Fruit fly (Drosophila melanogaster) whole organism, wandering third instar larva: Measurements from ENCODE around the gene Cmpk.

ENCODE experiments used
- Abd-B ChIP-seq: fragments of >200 bp; optimal IDR thresholded peaks from 2 replicates; lab custom pipeline; 2017; ENCODE audit warnings: missing biosample characterization, missing genetic modification characterization
- CG32264 ChIP-seq: fragments of 200-800 bp; sonication (Bioruptor generic); optimal IDR thresholded peaks from 2 replicates; lab custom pipeline; 2016; ENCODE audit warnings: missing biosample characterization, missing genetic modification characterization
- CG9705 ChIP-seq: fragments of 200-800 bp; sonication (Bioruptor generic); optimal IDR thresholded peaks from 2 replicates; lab custom pipeline; 2018; ENCODE audit warnings: missing biosample characterization, mild to moderate bottlenecking, missing genetic modification characterization
- CrebA ChIP-seq: fragments of 200-800 bp; sonication (Bioruptor generic); optimal IDR thresholded peaks from 2 replicates; lab custom pipeline; 2016; ENCODE audit warnings: missing biosample characterization, mild to moderate bottlenecking, missing genetic modification characterization, borderline replicate concordance
- Dfd ChIP-seq: fragments of >200 bp; optimal IDR thresholded peaks from 2 replicates; lab custom pipeline; 2017; ENCODE audit warnings: missing biosample characterization, missing genetic modification characterization
- Dif ChIP-seq: fragments of 200-275, 200-300 bp; sonication (Bioruptor generic); optimal IDR thresholded peaks from 2 replicates; lab custom pipeline; 2018; ENCODE audit warnings: missing biosample characterization, missing genetic modification characterization; ENCODE audit not compliant: partially characterized antibody
- GATAd ChIP-seq: sonication (Bioruptor generic); optimal IDR thresholded peaks from 2 replicates; lab custom pipeline; 2016; ENCODE audit warnings: missing biosample characterization, missing genetic modification characterization
- HLH106 ChIP-seq: fragments of 200-800 bp; optimal IDR thresholded peaks from 3 replicates; lab custom pipeline; 2019; ENCODE audit warnings: missing biosample characterization, mild to moderate bottlenecking, missing genetic modification characterization, moderate library complexity
- Hnf4 ChIP-seq: fragments of 200-800 bp; sonication (Bioruptor generic); optimal IDR thresholded peaks from 2 replicates; lab custom pipeline; 2016; ENCODE audit warnings: missing biosample characterization, mild to moderate bottlenecking, missing genetic modification characterization
- Hr83 ChIP-seq: fragments of 200-300 bp; sonication (Bioruptor generic); optimal IDR thresholded peaks from 2 replicates; lab custom pipeline; 2016; ENCODE audit warnings: missing biosample characterization, mild to moderate bottlenecking, missing genetic modification characterization, moderate library complexity; ENCODE audit not compliant: poor library complexity, severe bottlenecking
- Jra ChIP-seq: sonication (Bioruptor generic); optimal IDR thresholded peaks from 2 replicates; lab custom pipeline; 2016; ENCODE audit warnings: missing biosample characterization, missing genetic modification characterization
- Mio ChIP-seq: sonication (Bioruptor generic); optimal IDR thresholded peaks from 2 replicates; lab custom pipeline; 2016; ENCODE audit warnings: missing biosample characterization, missing genetic modification characterization
- Myc ChIP-seq: fragments of >200 bp; optimal IDR thresholded peaks from 2 replicates; lab custom pipeline; 2017
- OdsH ChIP-seq: fragments of 200-800 bp; sonication (Bioruptor generic); optimal IDR thresholded peaks from 2 replicates; lab custom pipeline; 2016; ENCODE audit warnings: missing biosample characterization, mild to moderate bottlenecking, missing genetic modification characterization
- Rel ChIP-seq, 2 experiments: fragments of 200-800 bp; sonication (Bioruptor generic) in 1 of 2; optimal IDR thresholded peaks; 2 replicates in 1 of 2; 3 replicates in 1 of 2; lab custom pipeline; 2016 to 2019; ENCODE audit warnings: mild to moderate bottlenecking in 2 of 2, missing biosample characterization in 2 of 2, missing genetic modification characterization in 2 of 2, moderate library complexity in 1 of 2
- Sp1 ChIP-seq: fragments of 200-800 bp; sonication (Bioruptor generic); optimal IDR thresholded peaks from 3 replicates; lab custom pipeline; 2019; ENCODE audit warnings: missing biosample characterization, mild to moderate bottlenecking, missing genetic modification characterization, moderate library complexity
- br ChIP-seq: fragments of 200-800 bp; sonication (Bioruptor generic); optimal IDR thresholded peaks from 2 replicates; lab custom pipeline; 2016; ENCODE audit warnings: missing biosample characterization, missing genetic modification characterization
- brk ChIP-seq: fragments of 200-800 bp; sonication (Bioruptor generic); optimal IDR thresholded peaks from 2 replicates; lab custom pipeline; 2016; ENCODE audit warnings: missing biosample characterization, mild to moderate bottlenecking, missing genetic modification characterization
- dl ChIP-seq, 2 experiments: fragments of 175-275, 200-275 bp in 1 of 2; fragments of 200-275 bp in 1 of 2; sonication (Bioruptor generic); optimal IDR thresholded peaks; lab custom pipeline; 2018; ENCODE audit warnings: mild to moderate bottlenecking in 2 of 2, missing biosample characterization in 2 of 2, missing genetic modification characterization in 2 of 2, moderate library complexity in 2 of 2; ENCODE audit not compliant: partially characterized antibody in 2 of 2, insufficient read depth in 1 of 2
- dmrt93B ChIP-seq: fragments of 200-800 bp; sonication (Bioruptor generic); optimal IDR thresholded peaks from 2 replicates; lab custom pipeline; 2018; ENCODE audit warnings: missing biosample characterization, mild to moderate bottlenecking, missing genetic modification characterization
- dsf ChIP-seq: sonication (Bioruptor generic); optimal IDR thresholded peaks from 2 replicates; lab custom pipeline; 2016; ENCODE audit warnings: missing biosample characterization, missing genetic modification characterization, borderline replicate concordance
- ey ChIP-seq: fragments of 200-800 bp; sonication (Bioruptor generic); optimal IDR thresholded peaks from 2 replicates; lab custom pipeline; 2016; ENCODE audit warnings: missing biosample characterization, missing genetic modification characterization
- foxo ChIP-seq, 2 experiments: fragments of 200-800 bp; sonication (Bioruptor generic); optimal IDR thresholded peaks; 2 replicates in 1 of 2; 3 replicates in 1 of 2; lab custom pipeline; 2016 to 2017; ENCODE audit warnings: missing biosample characterization in 2 of 2, missing genetic modification characterization in 2 of 2
- fru ChIP-seq: fragments of 200-800 bp; sonication (Bioruptor generic); optimal IDR thresholded peaks from 3 replicates; lab custom pipeline; 2016; ENCODE audit warnings: missing biosample characterization, mild to moderate bottlenecking, missing genetic modification characterization
- h ChIP-seq: fragments of 200-800 bp; sonication (Bioruptor generic); optimal IDR thresholded peaks from 3 replicates; lab custom pipeline; 2016; ENCODE audit warnings: missing biosample characterization, mild to moderate bottlenecking, missing genetic modification characterization
- jim ChIP-seq: fragments of 175-275, 200-325 bp; sonication (Bioruptor generic); optimal IDR thresholded peaks from 2 replicates; lab custom pipeline; 2016; ENCODE audit warnings: missing biosample characterization, mild to moderate bottlenecking, missing genetic modification characterization
- lola ChIP-seq: fragments of >200 bp; optimal IDR thresholded peaks from 2 replicates; lab custom pipeline; 2017; ENCODE audit warnings: missing biosample characterization, missing genetic modification characterization
- pan ChIP-seq: fragments of >200 bp; optimal IDR thresholded peaks from 2 replicates; lab custom pipeline; 2017
- psq ChIP-seq: fragments of 200-800 bp; sonication (Bioruptor generic); optimal IDR thresholded peaks from 3 replicates; lab custom pipeline; 2017; ENCODE audit warnings: missing biosample characterization, mild to moderate bottlenecking, missing genetic modification characterization, moderate library complexity
- rgr ChIP-seq: fragments of 200-800 bp; sonication (Bioruptor generic); optimal IDR thresholded peaks from 3 replicates; lab custom pipeline; 2016; ENCODE audit warnings: missing biosample characterization, mild to moderate bottlenecking, missing genetic modification characterization
- sage ChIP-seq: fragments of 200-800 bp; sonication (Bioruptor generic); optimal IDR thresholded peaks from 2 replicates; lab custom pipeline; 2016; ENCODE audit warnings: missing biosample characterization, mild to moderate bottlenecking, missing genetic modification characterization
- sv ChIP-seq: fragments of 200-800 bp; sonication (Bioruptor generic); optimal IDR thresholded peaks from 3 replicates; lab custom pipeline; 2016; ENCODE audit warnings: missing biosample characterization, missing genetic modification characterization
- tai ChIP-seq: sonication (Bioruptor generic); optimal IDR thresholded peaks from 2 replicates; lab custom pipeline; 2016; ENCODE audit warnings: missing biosample characterization, missing genetic modification characterization
- usp ChIP-seq: fragments of >200 bp; optimal IDR thresholded peaks from 2 replicates; lab custom pipeline; 2017; ENCODE audit warnings: missing biosample characterization, missing genetic modification characterization
- woc ChIP-seq: sonication (Bioruptor generic); optimal IDR thresholded peaks from 2 replicates; lab custom pipeline; 2016; ENCODE audit warnings: missing biosample characterization, mild to moderate bottlenecking, missing genetic modification characterization

Gene Cmpk

DNA sequence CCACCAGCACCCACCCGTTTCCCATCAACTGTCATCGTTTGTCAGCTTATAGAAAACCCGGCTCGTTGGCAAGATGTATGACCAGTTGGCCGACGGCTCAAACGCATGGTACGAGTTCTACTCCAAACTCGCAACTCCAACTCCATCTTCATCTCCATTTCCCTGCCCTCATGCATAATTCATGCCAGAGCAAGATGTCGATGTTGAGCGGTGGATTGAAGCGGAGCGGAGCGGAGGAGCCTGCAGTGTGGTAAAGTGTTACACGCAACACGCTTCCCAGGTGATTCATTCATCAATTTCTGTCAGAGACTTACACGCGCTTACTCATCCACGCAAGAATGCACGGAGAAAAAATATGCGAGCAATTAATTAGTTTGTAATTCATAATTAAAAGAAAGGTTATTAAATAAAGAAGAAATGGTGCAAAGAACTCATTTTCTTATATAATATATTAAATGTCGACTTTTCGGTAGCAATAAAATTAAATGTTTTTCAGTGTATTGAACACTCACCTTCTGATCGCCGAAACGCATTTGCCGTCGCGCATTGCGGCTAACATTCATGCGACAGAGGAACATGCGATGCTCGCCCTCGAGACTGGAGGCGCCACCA, 26.2 kb upstream of the Cmpk start:
- TF ChIP-seq brk (GFP tag; lab: Kevin White, UChicago) (peak; percentile 61), pan (lab: Kevin White, UChicago) (no peak), OdsH (GFP tag; lab: Kevin White, UChicago) (peak; percentile 60), dl (GFP tag; optimal IDR thresholded peaks at IDR 0.05; lab: Kevin White, UChicago; ENCODE audit: insufficient read depth in 1 of 2, partially characterized antibody in 2 of 2) (no peak), usp (GFP tag; lab: Kevin White, UChicago) (no peak), woc (GFP tag; lab: Kevin White, UChicago) (peak; percentile 8), Abd-B (GFP tag; lab: Kevin White, UChicago) (no peak), HLH106 (tag; lab: Kevin White, UChicago) (peak; percentile 76), sage (GFP tag; lab: Kevin White, UChicago) (peak; percentile 33), h (GFP tag; lab: Kevin White, UChicago) (peak; percentile 79), Rel (GFP tag; optimal IDR thresholded peaks at IDR 0.05; lab: Kevin White, UChicago) (peak; percentile 3), Rel (tag; optimal IDR thresholded peaks at IDR 0.05; lab: Kevin White, UChicago) (no peak), dsf (GFP tag; lab: Kevin White, UChicago) (no peak), Jra (GFP tag; lab: Kevin White, UChicago) (peak; percentile 29), fru (GFP tag; lab: Kevin White, UChicago) (peak; percentile 69), Dfd (GFP tag; lab: Kevin White, UChicago) (no peak), sv (no peak), CrebA (GFP tag; lab: Kevin White, UChicago) (no peak), GATAd (no peak), CG9705 (GFP tag; lab: Kevin White, UChicago) (peak; percentile 8), jim (GFP tag; lab: Kevin White, UChicago) (no peak), Sp1 (GFP tag; lab: Kevin White, UChicago) (peak; percentile 75), rgr (peak; percentile 64), dmrt93B (peak; percentile 43), CG32264 (GFP tag; lab: Kevin White, UChicago) (no peak), psq (GFP tag; lab: Kevin White, UChicago) (peak; percentile 54), ey (GFP tag; lab: Kevin White, UChicago) (peak; percentile 47), Hnf4 (peak; percentile 40), br (GFP tag; lab: Kevin White, UChicago) (peak; percentile 62), foxo (GFP tag; optimal IDR thresholded peaks at IDR 0.05; lab: Kevin White, UChicago) (peak in 1 of 2 experiments; percentile 78)

DNA sequence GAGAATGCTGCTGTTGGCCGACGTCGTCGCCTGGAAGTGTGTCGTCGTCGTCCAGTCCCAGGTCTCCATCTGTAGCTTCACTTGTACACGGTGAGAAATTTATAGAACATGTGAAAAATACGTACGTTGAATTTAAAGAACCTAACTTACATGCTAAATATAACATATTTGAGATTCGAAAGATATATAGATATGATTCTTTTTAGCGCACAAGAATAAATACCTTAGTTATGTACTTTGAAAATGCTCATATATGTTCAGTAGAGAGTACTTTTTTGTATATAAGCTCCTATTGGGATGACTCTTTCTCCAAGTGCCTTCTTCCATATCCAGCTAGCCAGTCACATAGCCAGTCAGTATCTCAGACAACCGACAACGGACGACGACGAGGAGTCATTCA, 20.0 kb upstream of the Cmpk start:
- peak; percentile 35 for TF ChIP-seq HLH106 (tag; lab: Kevin White, UChicago)
- TF ChIP-seq foxo (GFP tag; optimal IDR thresholded peaks at IDR 0.05; lab: Kevin White, UChicago): peak in 1 of 2 experiments; percentile 42
- TF ChIP-seq brk (GFP tag; lab: Kevin White, UChicago): no peak
- TF ChIP-seq usp (GFP tag; lab: Kevin White, UChicago): no peak
- no peak for TF ChIP-seq Myc (lab: Kevin White, UChicago)
- TF ChIP-seq tai (GFP tag; lab: Kevin White, UChicago): no peak
- no peak for TF ChIP-seq Rel (GFP tag; optimal IDR thresholded peaks at IDR 0.05; lab: Kevin White, UChicago)
- TF ChIP-seq Rel (tag; optimal IDR thresholded peaks at IDR 0.05; lab: Kevin White, UChicago): no peak
- no peak for TF ChIP-seq Jra (GFP tag; lab: Kevin White, UChicago)
- TF ChIP-seq lola (GFP tag; lab: Kevin White, UChicago): no peak
- no peak for TF ChIP-seq pan (lab: Kevin White, UChicago)
- TF ChIP-seq rgr: peak; percentile 5
- TF ChIP-seq Mio: no peak
- TF ChIP-seq CG32264 (GFP tag; lab: Kevin White, UChicago): no peak
- TF ChIP-seq jim (GFP tag; lab: Kevin White, UChicago): no peak
- no peak for TF ChIP-seq Hr83
- peak; percentile 4 for TF ChIP-seq psq (GFP tag; lab: Kevin White, UChicago)
- TF ChIP-seq OdsH (GFP tag; lab: Kevin White, UChicago): peak; percentile 27
- peak; percentile 43 for TF ChIP-seq h (GFP tag; lab: Kevin White, UChicago)
- peak; percentile 46 for TF ChIP-seq fru (GFP tag; lab: Kevin White, UChicago)
- no peak for TF ChIP-seq sv
- peak; percentile 2 for TF ChIP-seq br (GFP tag; lab: Kevin White, UChicago)
- no peak for TF ChIP-seq Dif (GFP tag; lab: Kevin White, UChicago)
- peak; percentile 8 for TF ChIP-seq ey (GFP tag; lab: Kevin White, UChicago)
